Worm (Caenorhabditis elegans): ENCODE data around the gene Y49E10.18.

DNA sequence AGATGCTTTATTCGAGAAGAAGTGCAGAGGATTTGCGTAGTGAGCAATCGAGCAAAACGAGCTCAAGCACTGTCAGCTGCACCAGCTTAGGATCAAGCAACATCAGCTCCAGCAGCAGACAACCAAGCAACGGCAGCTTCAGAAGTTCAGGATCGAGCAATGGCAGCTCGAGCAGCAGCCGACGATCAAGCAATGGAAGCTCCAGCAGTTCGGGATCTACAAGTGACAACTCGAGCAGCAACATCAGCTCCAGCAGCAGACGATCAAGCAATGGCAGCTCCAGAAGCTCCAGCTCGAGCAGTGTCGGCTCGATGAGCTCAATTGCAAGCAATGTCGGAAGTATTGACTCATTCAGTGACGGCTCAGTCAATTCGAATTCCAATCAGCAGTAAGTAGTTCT is 6.8 kb downstream of the Y49E10.18 start:
- TF ChIP-seq skn-1 (tag; optimal IDR thresholded peaks at IDR 0.05) (no peak), lin-13 (GFP tag; optimal IDR thresholded peaks at IDR 0.05) (no peak), elt-3 (tag; optimal IDR thresholded peaks at IDR 0.05) (no peak)

All from whole organism, L2 larva.